Worm (Caenorhabditis elegans) whole organism, mixed stage, embryonic: ENCODE results near the gene Y17G9A.3.

ENCODE experiments used
- M03D4.4 ChIP-seq: sonication (generic microtip); optimal IDR thresholded peaks from 2 replicates; lab custom pipeline; 2017; ENCODE audit warnings: mild to moderate bottlenecking, missing genetic modification characterization, missing compliant biosample characterization
- ceh-39 ChIP-seq: fragments of 150-350 bp; optimal IDR thresholded peaks from 2 replicates; lab custom pipeline; 2014; ENCODE audit warnings: missing biosample characterization, missing genetic modification characterization
- ceh-43 ChIP-seq: fragments of 200-800 bp; sonication (Bioruptor generic); optimal IDR thresholded peaks from 2 replicates; lab custom pipeline; 2018; ENCODE audit warnings: mild to moderate bottlenecking, missing genetic modification characterization, moderate library complexity, missing compliant biosample characterization
- ceh-83 ChIP-seq: fragments of 200-800 bp; sonication (Bioruptor generic); optimal IDR thresholded peaks from 2 replicates; lab custom pipeline; 2018; ENCODE audit warnings: mild to moderate bottlenecking, missing genetic modification characterization, missing compliant biosample characterization
- ces-1 ChIP-seq: fragments of 150-350 bp; optimal IDR thresholded peaks from 2 replicates; lab custom pipeline; 2014; ENCODE audit warnings: missing biosample characterization, missing genetic modification reagents, missing genetic modification characterization
- elt-1 ChIP-seq: sonication (generic microtip); optimal IDR thresholded peaks from 2 replicates; lab custom pipeline; 2017; ENCODE audit warnings: missing genetic modification characterization, mild to moderate bottlenecking, missing compliant biosample characterization, antibody characterized with exemption, moderate library complexity, borderline replicate concordance; ENCODE audit not compliant: insufficient read depth
- elt-3 ChIP-seq: fragments of 150-350 bp; optimal IDR thresholded peaks from 2 replicates; lab custom pipeline; 2014; ENCODE audit warnings: missing biosample characterization, missing genetic modification characterization
- ham-2 ChIP-seq: fragments of 200-800 bp; sonication (Bioruptor generic); optimal IDR thresholded peaks from 2 replicates; lab custom pipeline; 2018; ENCODE audit warnings: mild to moderate bottlenecking, missing genetic modification characterization, missing compliant biosample characterization
- lin-13 ChIP-seq: fragments of 150-350 bp; optimal IDR thresholded peaks from 2 replicates; lab custom pipeline; 2014; ENCODE audit warnings: missing biosample characterization, missing genetic modification characterization
- lin-32 ChIP-seq: fragments of 200-800 bp; sonication (Bioruptor generic); optimal IDR thresholded peaks from 2 replicates; lab custom pipeline; 2018; ENCODE audit warnings: mild to moderate bottlenecking, missing genetic modification characterization, missing compliant biosample characterization
- lsy-2 ChIP-seq: fragments of 150-350 bp; optimal IDR thresholded peaks from 2 replicates; lab custom pipeline; 2014; ENCODE audit warnings: missing biosample characterization, missing genetic modification characterization
- mab-5 ChIP-seq: fragments of 150-350 bp; optimal IDR thresholded peaks from 2 replicates; lab custom pipeline; 2014; ENCODE audit warnings: missing biosample characterization, missing genetic modification characterization
- mep-1 ChIP-seq: fragments of 150-350 bp; optimal IDR thresholded peaks from 2 replicates; lab custom pipeline; 2017; ENCODE audit warnings: missing biosample characterization, missing genetic modification reagents, missing genetic modification characterization, inconsistent platforms
- mls-2 ChIP-seq: sonication (generic microtip); optimal IDR thresholded peaks from 2 replicates; lab custom pipeline; 2016; ENCODE audit warnings: mild to moderate bottlenecking, missing genetic modification characterization, moderate library complexity, missing compliant biosample characterization
- nhr-12 ChIP-seq: fragments of 150-350 bp; optimal IDR thresholded peaks from 2 replicates; lab custom pipeline; 2014; ENCODE audit warnings: missing biosample characterization, missing genetic modification characterization
- nhr-2 ChIP-seq: fragments of 150-350 bp; optimal IDR thresholded peaks from 2 replicates; lab custom pipeline; 2014; ENCODE audit warnings: missing biosample characterization, missing genetic modification characterization
- nhr-237 ChIP-seq: fragments of 150-350 bp; optimal IDR thresholded peaks from 2 replicates; lab custom pipeline; 2014; ENCODE audit warnings: missing biosample characterization, missing genetic modification characterization
- nhr-28 ChIP-seq: fragments of 150-350 bp; optimal IDR thresholded peaks from 2 replicates; lab custom pipeline; 2014; ENCODE audit warnings: missing biosample characterization, missing genetic modification characterization
- nhr-76 ChIP-seq: sonication (generic microtip); optimal IDR thresholded peaks from 2 replicates; lab custom pipeline; 2017; ENCODE audit warnings: missing biosample characterization, missing genetic modification characterization
- pha-4 ChIP-seq: fragments of 150-350 bp; optimal IDR thresholded peaks from 2 replicates; lab custom pipeline; 2018; ENCODE audit warnings: missing biosample characterization, missing genetic modification reagents, missing genetic modification characterization
- snpc-4 ChIP-seq: fragments of 150-350 bp; optimal IDR thresholded peaks from 2 replicates; lab custom pipeline; 2014; ENCODE audit warnings: missing biosample characterization, missing genetic modification characterization
- sptf-1 ChIP-seq: sonication (generic microtip); optimal IDR thresholded peaks from 2 replicates; lab custom pipeline; 2017; ENCODE audit warnings: mild to moderate bottlenecking, missing genetic modification characterization, moderate library complexity, missing compliant biosample characterization
- unc-120 ChIP-seq: sonication (generic microtip); optimal IDR thresholded peaks from 2 replicates; lab custom pipeline; 2017; ENCODE audit warnings: missing genetic modification characterization, missing compliant biosample characterization; ENCODE audit not compliant: poor library complexity, severe bottlenecking
- unc-39 ChIP-seq: fragments of 150-350 bp; optimal IDR thresholded peaks from 2 replicates; lab custom pipeline; 2014; ENCODE audit warnings: missing biosample characterization, missing genetic modification characterization
- unc-62 ChIP-seq: fragments of 150-350 bp; optimal IDR thresholded peaks from 2 replicates; lab custom pipeline; 2014; ENCODE audit warnings: missing biosample characterization, missing genetic modification reagents, missing genetic modification characterization
- zip-8 ChIP-seq: fragments of 150-350 bp; optimal IDR thresholded peaks from 2 replicates; lab custom pipeline; 2014; ENCODE audit warnings: missing biosample characterization, missing genetic modification characterization
- ztf-11 ChIP-seq: fragments of 150-350 bp; optimal IDR thresholded peaks from 2 replicates; lab custom pipeline; 2014; ENCODE audit warnings: missing biosample characterization, missing genetic modification characterization

The Y17G9A.3 gene

DNA sequence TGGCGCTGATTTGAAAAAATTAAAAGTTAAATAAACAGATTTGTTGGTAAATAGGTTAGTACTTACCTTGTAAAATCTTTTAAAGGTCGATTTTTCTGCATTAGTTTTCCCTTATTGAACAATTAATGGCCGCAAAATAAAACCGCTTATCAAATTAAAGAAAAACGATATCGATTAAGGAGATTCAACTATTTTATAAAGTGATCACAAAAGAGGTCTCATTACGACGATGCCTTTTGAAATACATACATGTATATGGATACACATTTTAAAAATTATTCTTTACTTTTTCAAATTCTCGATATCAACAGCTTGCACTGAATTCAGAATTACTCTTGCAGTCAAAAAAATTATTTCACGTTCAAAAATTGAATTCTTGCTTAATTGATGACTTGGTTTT, at the start of gene Y17G9A.3:
Gene Y17G9A.3, minus strand, starts transcription at position 101 of the 400 bp plus-strand sequence.
- no peak for TF ChIP-seq ceh-83
- no peak for TF ChIP-seq mab-5 (tag; lab: Kevin White, UChicago)
- TF ChIP-seq ztf-11 (tag; lab: Kevin White, UChicago) = no peak
- no peak for TF ChIP-seq snpc-4
- no peak for TF ChIP-seq unc-120
- TF ChIP-seq nhr-76 (tag; lab: Kevin White, UChicago) = no peak
- TF ChIP-seq lin-13 (tag; lab: Kevin White, UChicago) = no peak
- TF ChIP-seq sptf-1 = no peak
- TF ChIP-seq elt-3 (tag; lab: Kevin White, UChicago) = no peak

DNA sequence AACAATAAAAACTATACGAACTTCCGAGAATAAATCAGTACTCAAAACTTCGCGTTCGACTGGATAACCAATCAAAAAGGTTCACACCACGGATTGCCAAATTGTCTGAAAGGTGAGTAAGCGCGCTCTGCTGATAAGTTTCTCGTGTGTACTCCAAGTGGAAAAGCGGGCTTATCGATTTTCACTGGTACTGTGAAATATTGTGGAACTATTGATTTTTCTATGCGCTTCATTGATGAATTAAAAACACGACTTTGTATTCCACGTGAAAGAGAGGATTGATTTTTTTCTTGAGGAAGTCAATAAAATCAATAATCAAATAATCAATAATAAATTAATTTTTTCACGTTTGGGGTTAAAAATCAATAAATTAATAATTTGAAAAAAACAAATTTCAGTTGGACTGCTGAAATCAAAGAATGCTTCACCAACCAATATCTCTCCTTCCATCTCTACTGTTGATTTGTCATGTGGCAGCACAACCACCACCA, 47.2 kb upstream of the Y17G9A.3 start, which contains the start of gene T08B6.4:
Gene T08B6.4, plus strand, starts transcription at position 51 of the 491 bp plus-strand sequence.
- no peak for TF ChIP-seq mls-2 (tag; lab: Kevin White, UChicago)
- TF ChIP-seq zip-8 = no peak
- TF ChIP-seq nhr-76 (tag; lab: Kevin White, UChicago) = no peak
- TF ChIP-seq lin-32 = no peak
- TF ChIP-seq ceh-83 = no peak

DNA sequence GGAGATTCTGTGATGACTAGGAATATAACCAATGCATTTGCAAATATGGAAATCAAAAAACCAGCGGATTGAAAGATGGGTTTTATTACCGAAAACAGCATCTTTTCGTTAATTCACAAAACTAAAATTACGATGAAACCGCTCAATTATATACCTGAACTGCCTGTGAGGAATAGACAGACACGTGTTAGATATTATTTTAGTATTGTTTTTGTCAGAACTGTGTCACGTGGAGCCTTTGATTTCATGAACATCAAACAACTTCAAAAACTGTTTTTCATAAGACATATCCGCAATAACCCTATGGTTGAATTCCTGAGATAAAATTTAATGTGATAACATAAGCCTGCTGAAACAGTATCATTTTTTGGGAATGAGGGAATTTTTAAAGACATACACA, 45.5 kb upstream of the Y17G9A.3 start, which contains the start of gene str-161:
Gene str-161, minus strand, starts transcription at position 101 of the 400 bp plus-strand sequence.
- TF ChIP-seq nhr-2 (tag; lab: Kevin White, UChicago) (no peak), elt-3 (tag; lab: Kevin White, UChicago) (no peak), mls-2 (tag; lab: Kevin White, UChicago) (no peak), M03D4.4 (tag; lab: Kevin White, UChicago) (no peak)

DNA sequence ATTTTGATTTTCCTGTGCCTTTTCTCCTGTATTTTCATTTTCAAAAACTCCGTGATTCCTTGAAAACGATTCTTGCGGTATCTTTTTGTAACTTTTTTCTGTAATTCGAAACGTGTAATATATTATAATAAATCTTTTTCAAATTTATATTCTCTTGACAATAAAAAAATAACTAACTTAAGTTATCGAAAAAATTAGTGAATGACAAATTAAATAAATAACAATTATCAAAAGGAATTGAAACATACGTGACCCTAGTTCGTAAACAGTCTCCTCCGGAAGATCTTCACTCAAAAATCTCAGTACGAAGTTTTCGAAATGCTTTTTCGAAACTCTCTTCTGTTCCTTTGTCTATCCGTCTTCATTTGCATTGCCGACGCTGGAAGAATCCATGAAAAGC, 32.1 kb upstream of the Y17G9A.3 start, which contains the start of gene T08B6.9:
Gene T08B6.9, plus strand, starts transcription at position 301 of the 400 bp plus-strand sequence.
- TF ChIP-seq nhr-28 (tag; lab: Kevin White, UChicago) (no peak), elt-1 (tag; lab: Kevin White, UChicago) (no peak), pha-4 (tag; lab: Kevin White, UChicago) (no peak), ham-2 (GFP tag; lab: Kevin White, UChicago) (no peak), lsy-2 (tag; lab: Kevin White, UChicago) (no peak), lin-32 (no peak), elt-3 (tag; lab: Kevin White, UChicago) (no peak)

DNA sequence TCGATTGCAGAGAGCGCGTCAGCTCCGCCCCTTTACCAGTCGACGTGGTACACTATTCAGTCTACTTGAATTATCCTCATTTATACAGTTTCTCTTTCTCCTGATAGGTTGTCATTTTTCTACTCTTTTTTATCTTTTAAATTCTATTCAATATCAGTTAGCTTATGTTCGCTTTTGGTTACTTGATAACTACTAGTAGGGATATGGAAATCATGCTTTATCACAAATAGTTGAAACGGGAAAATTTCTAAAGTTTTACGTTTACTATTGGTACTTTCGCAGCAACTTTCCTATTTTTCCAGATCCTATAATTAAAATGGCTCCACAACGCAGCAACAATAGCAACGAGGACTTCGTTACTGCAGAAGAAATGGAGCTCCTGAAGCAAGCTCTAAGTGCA, 31.1 kb upstream of the Y17G9A.3 start, which contains the start of gene sgnh-1:
Gene sgnh-1, plus strand, starts transcription at position 301 of the 400 bp plus-strand sequence.
- no peak for TF ChIP-seq nhr-76 (tag; lab: Kevin White, UChicago)
- TF ChIP-seq lsy-2 (tag; lab: Kevin White, UChicago) = no peak
- TF ChIP-seq lin-13 (tag; lab: Kevin White, UChicago) = no peak
- no peak for TF ChIP-seq unc-62 (GFP tag; lab: Kevin White, UChicago)
- TF ChIP-seq ham-2 (GFP tag; lab: Kevin White, UChicago) = no peak
- no peak for TF ChIP-seq ces-1
- no peak for TF ChIP-seq ceh-43 (GFP tag; lab: Kevin White, UChicago)
- no peak for TF ChIP-seq mep-1
- no peak for TF ChIP-seq nhr-237 (tag; lab: Kevin White, UChicago)
- TF ChIP-seq unc-39 (tag; lab: Kevin White, UChicago) = no peak
- no peak for TF ChIP-seq nhr-12 (tag; lab: Kevin White, UChicago)
- TF ChIP-seq nhr-2 (tag; lab: Kevin White, UChicago) = no peak

DNA sequence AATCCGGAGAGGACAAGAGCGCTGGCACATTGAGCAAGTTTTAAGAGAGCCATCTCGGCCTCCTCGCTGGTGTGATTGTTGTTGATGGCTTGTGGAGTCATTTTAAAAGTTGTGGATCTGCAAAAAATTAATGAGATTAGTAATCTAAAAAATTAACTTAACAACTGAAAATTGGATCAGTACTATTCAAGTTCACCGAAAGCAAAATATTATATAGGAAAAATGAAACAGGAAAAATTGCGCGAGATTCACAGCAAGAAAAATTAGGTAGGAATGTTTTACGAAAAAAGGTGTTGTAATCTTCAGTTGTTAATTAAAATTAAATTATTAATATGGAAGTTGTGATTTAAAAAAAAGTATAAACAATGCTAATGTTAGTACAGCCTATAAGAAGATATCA, 28.8 kb upstream of the Y17G9A.3 start, which contains the start of gene T08B6.1:
Gene T08B6.1, minus strand, starts transcription at position 101 of the 400 bp plus-strand sequence.
- no peak for TF ChIP-seq sptf-1
- no peak for TF ChIP-seq elt-3 (tag; lab: Kevin White, UChicago)
- TF ChIP-seq ceh-39 (tag; lab: Kevin White, UChicago) = no peak
- no peak for TF ChIP-seq nhr-2 (tag; lab: Kevin White, UChicago)
- TF ChIP-seq unc-62 (GFP tag; lab: Kevin White, UChicago) = no peak

DNA sequence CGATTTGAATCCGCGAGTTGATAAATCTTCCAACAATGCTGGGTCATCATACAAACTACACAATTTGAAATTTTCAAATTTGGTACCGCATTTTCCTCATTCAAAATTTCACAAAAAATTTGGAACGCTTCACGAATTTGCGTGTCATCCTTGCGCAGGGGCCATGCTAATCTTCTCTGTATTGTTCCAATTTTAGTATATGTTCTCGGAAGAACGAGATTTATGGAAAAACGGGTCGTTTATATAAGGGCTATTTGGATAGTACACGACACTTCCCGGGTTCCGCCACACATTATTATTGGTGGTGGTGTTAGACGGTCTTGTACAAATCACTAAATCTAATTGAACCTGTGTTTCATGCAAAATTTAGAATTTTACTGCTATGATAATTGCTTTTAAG, 27.0 kb upstream of the Y17G9A.3 start:
- TF ChIP-seq mls-2 (tag; lab: Kevin White, UChicago) = no peak
- TF ChIP-seq nhr-28 (tag; lab: Kevin White, UChicago) = no peak
- no peak for TF ChIP-seq sptf-1
- TF ChIP-seq lin-13 (tag; lab: Kevin White, UChicago) = no peak
- no peak for TF ChIP-seq lsy-2 (tag; lab: Kevin White, UChicago)
- TF ChIP-seq unc-39 (tag; lab: Kevin White, UChicago) = no peak
